Fruit fly (Drosophila melanogaster): ENCODE data around the gene CG43895.

- TF ChIP-seq fd59A (GFP tag; optimal IDR thresholded peaks at IDR 0.05) (no peak), CG8319 (GFP tag; optimal IDR thresholded peaks at IDR 0.05) (no peak), CG32006 (GFP tag; optimal IDR thresholded peaks at IDR 0.05) (no peak), achi (GFP tag; optimal IDR thresholded peaks at IDR 0.05) (no peak), CG11294 (GFP tag; IDR thresholded peaks at IDR 0.05) (no peak), Hr4 (GFP tag; optimal IDR thresholded peaks at IDR 0.05) (no peak), spab (GFP tag; optimal IDR thresholded peaks at IDR 0.05) (no peak)
Measured at dm6 chr3L:21840642-21840987, 27.1 kb upstream of the CG43895 start.

Measured in whole organism, prepupa.